Worm (Caenorhabditis elegans) whole organism, L4 larva: Measurements from ENCODE around the gene xpo-1.

Source experiments
- F26F4.8 ChIP-seq: fragments of 200-800 bp; sonication (Bioruptor generic); conservative IDR thresholded peaks from 2 replicates; pipeline ENCODE4 v1.3.6; 2022; ENCODE audit warnings: missing genetic modification characterization, missing compliant biosample characterization
- Y105C5A.15 ChIP-seq: fragments of 200-800 bp; sonication (Bioruptor generic); IDR thresholded peaks from 2 replicates; pipeline ENCODE4 v1.3.6; 2022; ENCODE audit warnings: missing genetic modification characterization, missing compliant biosample characterization
- ZK546.5 ChIP-seq, 2 experiments: sonication (generic microtip); optimal IDR thresholded peaks; 2 replicates each; lab custom pipeline; 2017; ENCODE audit warnings: missing biosample characterization in 2 of 2, missing genetic modification characterization in 2 of 2
- ama-1 ChIP-seq: fragments of 150-350 bp; optimal IDR thresholded peaks from 2 replicates; lab custom pipeline; 2014; ENCODE audit warnings: inconsistent platforms, mixed read lengths
- attf-4 ChIP-seq: sonication (generic microtip); optimal IDR thresholded peaks from 3 replicates; lab custom pipeline; 2017; ENCODE audit warnings: missing biosample characterization, missing genetic modification characterization
- ceh-28 ChIP-seq: fragments of 150-350 bp; optimal IDR thresholded peaks from 2 replicates; lab custom pipeline; 2014; ENCODE audit warnings: missing biosample characterization, missing genetic modification reagents, missing genetic modification characterization
- ceh-32 ChIP-seq: sonication (generic microtip); optimal IDR thresholded peaks from 2 replicates; lab custom pipeline; 2016; ENCODE audit warnings: mild to moderate bottlenecking, missing genetic modification characterization, missing compliant biosample characterization; ENCODE audit not compliant: poor library complexity
- ceh-82 ChIP-seq: sonication (generic microtip); optimal IDR thresholded peaks from 2 replicates; lab custom pipeline; 2017; ENCODE audit warnings: missing biosample characterization, missing genetic modification characterization
- ctbp-1 ChIP-seq: fragments of 200-800 bp; sonication (Bioruptor generic); IDR thresholded peaks from 2 replicates; pipeline ENCODE4 v1.3.6; 2022; ENCODE audit warnings: missing genetic modification reagents, missing genetic modification characterization, missing compliant biosample characterization
- daf-12 ChIP-seq: fragments of 150-350 bp; optimal IDR thresholded peaks from 2 replicates; lab custom pipeline; 2014; ENCODE audit warnings: missing biosample characterization, missing genetic modification reagents, missing genetic modification characterization
- dmd-6 ChIP-seq: fragments of 200-800 bp; sonication (Bioruptor generic); IDR thresholded peaks from 2 replicates; pipeline ENCODE4 v1.3.6; 2022; ENCODE audit warnings: missing genetic modification reagents, missing genetic modification characterization, missing compliant biosample characterization
- dpl-1 ChIP-seq: fragments of 150-350 bp; optimal IDR thresholded peaks from 2 replicates; lab custom pipeline; 2014; ENCODE audit warnings: missing biosample characterization, missing genetic modification reagents, missing genetic modification characterization
- dve-1 ChIP-seq: sonication (generic microtip); optimal IDR thresholded peaks from 2 replicates; lab custom pipeline; 2017; ENCODE audit warnings: antibody characterized with exemption, mild to moderate bottlenecking, missing genetic modification characterization, missing compliant biosample characterization; ENCODE audit not compliant: insufficient read depth
- egl-43 ChIP-seq: fragments of 200-800 bp; sonication (Bioruptor generic); IDR thresholded peaks from 2 replicates; pipeline ENCODE4 v1.3.6; 2022; ENCODE audit warnings: missing genetic modification reagents, missing genetic modification characterization, missing compliant biosample characterization
- gei-8 ChIP-seq: fragments of 200-800 bp; sonication (Bioruptor generic); optimal IDR thresholded peaks from 2 replicates; lab custom pipeline; 2018; ENCODE audit warnings: mild to moderate bottlenecking, missing genetic modification characterization, missing compliant biosample characterization
- hlh-30 ChIP-seq: sonication (generic microtip); optimal IDR thresholded peaks from 2 replicates; lab custom pipeline; 2017; ENCODE audit warnings: antibody characterized with exemption, mild to moderate bottlenecking, missing genetic modification characterization, missing compliant biosample characterization; ENCODE audit not compliant: insufficient read depth
- lim-7 ChIP-seq: fragments of 200-800 bp; sonication (Bioruptor generic); IDR thresholded peaks from 2 replicates; pipeline ENCODE4 v1.3.6; 2022; ENCODE audit warnings: missing genetic modification characterization, missing compliant biosample characterization
- lin-1 ChIP-seq: fragments of 200-800 bp; sonication (Bioruptor generic); IDR thresholded peaks from 2 replicates; pipeline ENCODE4 v1.3.6; 2022; ENCODE audit warnings: missing genetic modification reagents, missing genetic modification characterization, missing compliant biosample characterization
- lin-15B ChIP-seq: fragments of 150-350 bp; sonication (generic microtip); optimal IDR thresholded peaks from 3 replicates; lab custom pipeline; 2014; ENCODE audit warnings: missing biosample characterization, missing genetic modification characterization
- lin-29 ChIP-seq: fragments of 200-800 bp; sonication (Bioruptor generic); IDR thresholded peaks from 2 replicates; pipeline ENCODE4 v1.3.6; 2022; ENCODE audit warnings: missing genetic modification reagents, missing genetic modification characterization, missing compliant biosample characterization
- madf-9 ChIP-seq: fragments of 200-800 bp; sonication (Bioruptor generic); conservative IDR thresholded peaks from 2 replicates; pipeline ENCODE4 v1.3.6; 2022; ENCODE audit warnings: missing genetic modification reagents, missing genetic modification characterization, missing compliant biosample characterization
- mdl-1 ChIP-seq, 2 experiments: fragments of 150-350 bp in 1 of 2; sonication (generic microtip) in 1 of 2; optimal IDR thresholded peaks; 2 replicates each; lab custom pipeline; 2014 to 2017; ENCODE audit warnings: missing biosample characterization in 2 of 2, missing genetic modification characterization in 2 of 2
- mes-2 ChIP-seq: sonication (generic microtip); optimal IDR thresholded peaks from 2 replicates; lab custom pipeline; 2016; ENCODE audit warnings: missing genotype, mild to moderate bottlenecking, missing genetic modification characterization, missing compliant biosample characterization; ENCODE audit not compliant: poor library complexity, severe bottlenecking
- mxl-3 ChIP-seq: fragments of 200-800 bp; sonication (Bioruptor generic); optimal IDR thresholded peaks from 2 replicates; lab custom pipeline; 2018; ENCODE audit warnings: mild to moderate bottlenecking, missing genetic modification characterization, missing compliant biosample characterization
- nhr-237 ChIP-seq: sonication (generic microtip); optimal IDR thresholded peaks from 2 replicates; lab custom pipeline; 2017; ENCODE audit warnings: missing biosample characterization, missing genetic modification characterization
- nhr-25 ChIP-seq: sonication (generic microtip); optimal IDR thresholded peaks from 2 replicates; lab custom pipeline; 2017; ENCODE audit warnings: missing genetic modification characterization, mild to moderate bottlenecking, missing compliant biosample characterization, antibody characterized with exemption, moderate library complexity, borderline replicate concordance; ENCODE audit not compliant: insufficient read depth
- nhr-28 ChIP-seq: fragments of 150-350 bp; optimal IDR thresholded peaks from 2 replicates; lab custom pipeline; 2014; ENCODE audit warnings: missing biosample characterization, missing genetic modification characterization
- nhr-77 ChIP-seq: fragments of 150-350 bp; optimal IDR thresholded peaks from 2 replicates; lab custom pipeline; 2014; ENCODE audit warnings: missing biosample characterization, missing genetic modification characterization
- pha-4 ChIP-seq, 2 experiments: fragments of 150-350 bp in 1 of 2; fragments of 200-800 bp in 1 of 2; sonication (Bioruptor generic) in 1 of 2; IDR thresholded peaks in 1 of 2; optimal IDR thresholded peaks in 1 of 2; 2 replicates each; pipeline versions ENCODE4 v1.3.6 to Lab custom; 2014 to 2022; ENCODE audit warnings: missing genetic modification characterization in 2 of 2, missing genetic modification reagents in 2 of 2, missing biosample characterization in 1 of 2, missing compliant biosample characterization in 1 of 2
- set-16 ChIP-seq: fragments of 200-800 bp; sonication (Bioruptor generic); IDR thresholded peaks from 2 replicates; pipeline ENCODE4 v1.3.6; 2022; ENCODE audit warnings: missing genetic modification reagents, missing genetic modification characterization, missing compliant biosample characterization
- skn-1 ChIP-seq: fragments of 150-350 bp; optimal IDR thresholded peaks from 2 replicates; lab custom pipeline; 2014; ENCODE audit warnings: missing biosample characterization, missing genetic modification characterization
- snpc-1.2 ChIP-seq: fragments of 200-800 bp; sonication (Bioruptor generic); IDR thresholded peaks from 2 replicates; pipeline ENCODE4 v1.3.6; 2022; ENCODE audit warnings: missing genetic modification reagents, missing genetic modification characterization, missing compliant biosample characterization
- snpc-4 ChIP-seq: fragments of 150-350 bp; optimal IDR thresholded peaks from 2 replicates; lab custom pipeline; 2014; ENCODE audit warnings: missing biosample characterization, missing genetic modification characterization
- spr-3 ChIP-seq: fragments of 200-800 bp; sonication (Bioruptor generic); optimal IDR thresholded peaks from 2 replicates; lab custom pipeline; 2018; ENCODE audit warnings: mild to moderate bottlenecking, missing genetic modification characterization, missing compliant biosample characterization
- tra-1 ChIP-seq: fragments of 200-800 bp; sonication (Bioruptor generic); IDR thresholded peaks from 2 replicates; pipeline ENCODE4 v1.3.6; 2022; ENCODE audit warnings: missing genetic modification reagents, missing genetic modification characterization, missing compliant biosample characterization
- unc-130 ChIP-seq: sonication (generic microtip); optimal IDR thresholded peaks from 2 replicates; lab custom pipeline; 2016; ENCODE audit warnings: missing genetic modification reagents, missing genetic modification characterization, missing compliant biosample characterization
- unc-62 ChIP-seq, 3 experiments: fragments of 150-350 bp in 1 of 3; sonication (generic microtip); optimal IDR thresholded peaks in 2 of 3; peaks in 1 of 3; 1 replicate in 1 of 3; 2 replicates in 2 of 3; lab custom pipeline; 2014 to 2017; ENCODE audit warnings: missing biosample characterization in 3 of 3, missing genetic modification characterization in 3 of 3, missing genetic modification reagents in 3 of 3, missing genotype in 1 of 3
- zip-2 ChIP-seq: fragments of 150-350 bp; optimal IDR thresholded peaks from 2 replicates; lab custom pipeline; 2014; ENCODE audit warnings: missing biosample characterization, missing genetic modification characterization

Gene xpo-1

DNA sequence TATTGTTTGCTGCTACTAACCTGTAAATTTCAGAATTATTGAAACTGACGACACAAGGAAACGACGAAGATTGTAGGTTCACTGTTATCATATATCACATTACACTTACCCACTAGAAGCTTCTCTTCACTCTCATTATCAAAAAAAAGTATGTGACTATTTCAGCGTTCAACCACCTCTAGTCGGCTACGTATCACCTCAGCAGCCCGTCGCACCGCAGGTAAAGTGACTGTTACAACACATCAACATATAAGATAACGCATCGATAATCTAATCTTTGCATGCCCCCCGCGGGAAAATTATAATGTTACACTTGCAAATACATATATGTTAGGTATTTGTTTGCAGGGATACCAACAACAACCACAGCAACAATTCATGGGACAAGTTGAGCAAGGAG lies 18.2 kb upstream of the xpo-1 start (continued):
- no peak for TF ChIP-seq madf-9 (GFP tag; lab: Robert Waterston, UW)
- TF ChIP-seq set-16, result no peak
- TF ChIP-seq lin-1 (GFP tag; lab: Robert Waterston, UW), result 0 out of 2 replicates have a peak, but pooled peaks have one; percentile 27
- no peak for TF ChIP-seq lim-7 (GFP tag; lab: Robert Waterston, UW)
- no peak for TF ChIP-seq nhr-237 (tag; lab: Kevin White, UChicago)
- TF ChIP-seq skn-1 (tag; lab: Kevin White, UChicago), result no peak
- no peak for TF ChIP-seq ceh-32
- TF ChIP-seq snpc-1.2 (GFP tag; lab: Robert Waterston, UW), result no peak
- no peak for TF ChIP-seq ama-1 (lab: Kevin White, UChicago)
- TF ChIP-seq ctbp-1 (GFP tag; lab: Robert Waterston, UW), result no peak
- TF ChIP-seq mes-2 (tag; lab: Kevin White, UChicago), result no peak
- TF ChIP-seq unc-62 (GFP tag; optimal IDR thresholded peaks at IDR 0.05 in 1 of 2; lab: Kevin White, UChicago), result no peak
- no peak for TF ChIP-seq unc-62 (tag; optimal IDR thresholded peaks at IDR 0.05; lab: Kevin White, UChicago)
- no peak for TF ChIP-seq snpc-4
- TF ChIP-seq tra-1 (GFP tag; lab: Robert Waterston, UW), result peak; percentile 30; the same call in 1 of the 2 replicates
- peak; percentile 50 for TF ChIP-seq dmd-6
- no peak for TF ChIP-seq zip-2
- TF ChIP-seq nhr-28 (tag; lab: Kevin White, UChicago), result peak; percentile 50
- no peak for TF ChIP-seq mdl-1 (tag; optimal IDR thresholded peaks at IDR 0.05; lab: Kevin White, UChicago)
- TF ChIP-seq mxl-3 (GFP tag; lab: Kevin White, UChicago), result peak; percentile 13
- no peak for TF ChIP-seq ZK546.5 (tag; optimal IDR thresholded peaks at IDR 0.05; lab: Kevin White, UChicago)
- TF ChIP-seq daf-12 (tag; lab: Kevin White, UChicago), result no peak
- peak; percentile 57 for TF ChIP-seq hlh-30 (tag; lab: Kevin White, UChicago)
- no peak for TF ChIP-seq lin-15B (tag; lab: Kevin White, UChicago)
- TF ChIP-seq unc-130 (GFP tag; lab: Kevin White, UChicago), result no peak
- TF ChIP-seq dve-1 (tag; lab: Kevin White, UChicago), result peak; percentile 71
- no peak for TF ChIP-seq nhr-77 (tag; lab: Kevin White, UChicago)
- TF ChIP-seq, all 104 proteins: peak for 13

DNA sequence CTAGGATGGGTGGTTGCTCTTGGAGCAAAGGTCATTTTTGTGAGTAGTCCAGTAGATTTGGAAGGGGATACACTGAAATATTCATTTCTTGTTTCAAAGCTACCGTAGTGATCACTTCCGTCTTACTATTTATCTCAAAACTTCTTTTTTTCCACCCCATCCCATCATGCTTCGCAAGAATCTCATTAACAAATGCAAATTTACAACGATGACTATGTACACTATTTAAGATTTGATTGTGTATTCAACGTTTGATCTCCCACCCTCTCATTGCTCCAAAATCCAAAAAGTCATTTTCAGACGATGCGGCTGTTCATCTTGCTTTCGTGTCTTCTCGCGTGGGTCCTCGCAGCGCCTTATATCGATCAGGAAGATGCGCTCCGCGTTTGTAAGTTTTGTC lies 11.8 kb upstream of the xpo-1 start, which contains the start of gene flp-21:
Gene flp-21 (plus strand): TSS at position 301 of the 400 bp plus-strand sequence.
- no peak for TF ChIP-seq unc-62 (GFP tag; optimal IDR thresholded peaks at IDR 0.05 in 1 of 2; lab: Kevin White, UChicago)
- no peak for TF ChIP-seq unc-62 (tag; optimal IDR thresholded peaks at IDR 0.05; lab: Kevin White, UChicago)
- TF ChIP-seq nhr-25 (tag; lab: Kevin White, UChicago), result no peak
- TF ChIP-seq dpl-1 (GFP tag; lab: Kevin White, UChicago), result no peak
- TF ChIP-seq gei-8 (GFP tag; lab: Kevin White, UChicago), result no peak

DNA sequence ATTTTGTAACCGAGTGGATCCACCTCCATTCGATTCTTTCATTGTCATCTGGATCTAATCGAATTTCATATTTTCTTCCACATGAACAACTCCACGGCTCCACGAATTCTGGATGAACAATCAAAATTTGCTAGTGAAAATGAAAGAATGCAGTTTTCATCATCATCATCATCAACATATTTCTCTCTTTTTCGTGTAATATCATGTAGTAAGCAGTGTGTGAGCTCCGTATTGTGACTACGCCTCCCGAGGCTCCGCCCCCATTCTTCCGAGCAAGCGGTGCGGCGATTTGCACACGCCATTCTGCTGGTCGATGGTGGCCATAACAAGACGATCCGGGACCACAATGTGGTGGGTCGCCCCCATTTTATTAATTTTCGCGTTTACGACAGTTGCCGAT lies 6.8 kb upstream of the xpo-1 start, which contains the start of gene ZK742.7:
Gene ZK742.7 (plus strand): TSS at position 301 of the 400 bp plus-strand sequence.
- TF ChIP-seq ceh-28 (no peak), Y105C5A.15 (GFP tag; lab: Robert Waterston, UW) (no peak), nhr-28 (tag; lab: Kevin White, UChicago) (no peak), egl-43 (GFP tag; lab: Robert Waterston, UW) (no peak), madf-9 (GFP tag; lab: Robert Waterston, UW) (no peak), spr-3 (GFP tag; lab: Kevin White, UChicago) (no peak), lin-29 (GFP tag; lab: Robert Waterston, UW) (no peak), F26F4.8 (no peak), lin-15B (tag; lab: Kevin White, UChicago) (no peak), ceh-82 (tag; lab: Kevin White, UChicago) (no peak), pha-4 (GFP tag; IDR thresholded peaks at IDR 0.05; lab: Robert Waterston, UW) (no peak), pha-4 (tag; optimal IDR thresholded peaks at IDR 0.05; lab: Kevin White, UChicago) (no peak), attf-4 (no peak), dve-1 (tag; lab: Kevin White, UChicago) (no peak)
